Worm (Caenorhabditis elegans): Measurements from ENCODE around the gene srt-65.
A peak's percentile ranks its signal among the peaks of the same experiment; 100 is the strongest.

srt-65 gene

ce11 chrV:5172833-5173232 lies at the start of gene srt-65:
TSS of gene srt-65 (minus strand) at chrV:5172933.
- TF ChIP-seq alr-1 (tag; optimal IDR thresholded peaks at IDR 0.05; ENCODE audit: borderline replicate concordance) (no peak), snu-23 (GFP tag; optimal IDR thresholded peaks at IDR 0.05) (no peak)

DNA sequence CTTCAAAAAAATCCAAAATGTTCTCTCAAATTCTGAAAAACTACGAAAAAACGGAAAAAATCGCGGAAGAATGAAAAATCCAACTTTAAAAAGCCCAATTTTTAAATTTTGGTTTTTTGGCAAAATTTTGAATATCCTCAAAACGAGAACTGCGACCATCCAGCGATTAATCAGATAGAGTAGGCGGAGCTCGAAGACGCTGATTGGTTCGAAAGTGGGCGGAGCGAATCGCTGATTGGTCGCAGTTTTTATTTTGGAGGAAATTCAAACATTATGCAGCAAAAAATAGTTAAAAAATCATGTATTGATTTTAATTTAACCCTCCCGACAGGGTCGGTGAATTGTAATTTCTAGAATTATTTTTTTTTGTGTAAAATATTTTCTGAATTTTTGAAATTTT lies 40.9 kb upstream of the srt-65 start:
- TF ChIP-seq nhr-85 (tag): peak; percentile 27
- no peak for TF ChIP-seq efl-1 (optimal IDR thresholded peaks at IDR 0.05)
- peak in 1 of 2 experiments; percentile 16 for TF ChIP-seq efl-1 (GFP tag; optimal IDR thresholded peaks at IDR 0.05 in 1 of 2)
- TF ChIP-seq sptf-1 (tag; optimal IDR thresholded peaks at IDR 0.05): no peak
- TF ChIP-seq fkh-4 (tag; optimal IDR thresholded peaks at IDR 0.05; ENCODE audit: borderline replicate concordance): no peak
- no peak for TF ChIP-seq pax-3 (tag; optimal IDR thresholded peaks at IDR 0.05)

- TF ChIP-seq nhr-19 (GFP tag; conservative IDR thresholded peaks at IDR 0.05) (peak; percentile 73), isw-1 (GFP tag; IDR thresholded peaks at IDR 0.05) (peak; percentile 13), ceh-82 (tag; optimal IDR thresholded peaks at IDR 0.05) (peak; percentile 31 to 65 (median 51)), ceh-90 (tag; optimal IDR thresholded peaks at IDR 0.05) (no peak), ceh-88 (GFP tag; IDR thresholded peaks at IDR 0.05) (no peak), ztf-4 (tag; optimal IDR thresholded peaks at IDR 0.05) (no peak), dsc-1 (tag; optimal IDR thresholded peaks at IDR 0.05) (peak; percentile 75), rnt-1 (tag; optimal IDR thresholded peaks at IDR 0.05) (peak; percentile 66), nhr-77 (tag; optimal IDR thresholded peaks at IDR 0.05) (no peak), C16A3.4 (tag; optimal IDR thresholded peaks at IDR 0.05) (peak; percentile 60), Y116A8C.19 (tag; optimal IDR thresholded peaks at IDR 0.05; ENCODE audit: borderline replicate concordance) (no peak), mdl-1 (tag; optimal IDR thresholded peaks at IDR 0.05) (no peak), jun-1 (tag; optimal IDR thresholded peaks at IDR 0.05) (peak; percentile 19), sox-4 (tag; optimal IDR thresholded peaks at IDR 0.05) (no peak), nhr-237 (tag; optimal IDR thresholded peaks at IDR 0.05) (no peak), pax-3 (tag; optimal IDR thresholded peaks at IDR 0.05) (no peak), nhr-11 (tag; optimal IDR thresholded peaks at IDR 0.05) (peak; percentile 31), xbp-1 (tag; optimal IDR thresholded peaks at IDR 0.05) (peak; percentile 65), ceh-8 (GFP tag; optimal IDR thresholded peaks at IDR 0.05) (no peak), elt-2 (tag; optimal IDR thresholded peaks at IDR 0.05) (no peak), unc-98 (GFP tag; IDR thresholded peaks at IDR 0.05) (0 out of 2 replicates have a peak, but pooled peaks have one; percentile 7), fkh-8 (tag; optimal IDR thresholded peaks at IDR 0.05) (no peak), pqm-1 (tag; optimal IDR thresholded peaks at IDR 0.05) (no peak), swsn-7 (tag; optimal IDR thresholded peaks at IDR 0.05) (peak; percentile 63), C34B4.2 (tag; optimal IDR thresholded peaks at IDR 0.05) (no peak), nhr-71 (tag; optimal IDR thresholded peaks at IDR 0.05) (peak; percentile 87), vab-15 (tag; optimal IDR thresholded peaks at IDR 0.05) (no peak), unc-30 (tag; optimal IDR thresholded peaks at IDR 0.05) (no peak), lin-14 (GFP tag; optimal IDR thresholded peaks at IDR 0.05) (no peak), aly-2 (tag; optimal IDR thresholded peaks at IDR 0.05) (peak; percentile 41), nhr-76 (tag; optimal IDR thresholded peaks at IDR 0.05) (no peak), lin-39 (tag; optimal IDR thresholded peaks at IDR 0.05) (peak; percentile 52), nhr-28 (tag; optimal IDR thresholded peaks at IDR 0.05) (no peak), lin-35 (GFP tag; optimal IDR thresholded peaks at IDR 0.05) (peak; percentile 97 to 99), unc-86 (tag; optimal IDR thresholded peaks at IDR 0.05) (peak; percentile 65), lsy-2 (tag; optimal IDR thresholded peaks at IDR 0.05) (peak; percentile 74 to 77), nhr-20 (tag; optimal IDR thresholded peaks at IDR 0.05) (peak; percentile 80), egl-13 (tag; optimal IDR thresholded peaks at IDR 0.05) (no peak), zag-1 (tag; optimal IDR thresholded peaks at IDR 0.05) (no peak), C04F5.9 (tag; optimal IDR thresholded peaks at IDR 0.05) (no peak), hlh-4 (tag; optimal IDR thresholded peaks at IDR 0.05) (no peak), sup-37 (GFP tag; optimal IDR thresholded peaks at IDR 0.05) (no peak), nhr-12 (tag; optimal IDR thresholded peaks at IDR 0.05) (no peak), efl-3 (GFP tag; optimal IDR thresholded peaks at IDR 0.05) (no peak)
These were observed 31.4 kb upstream of the srt-65 start, which contains the start of gene ttc-37 for ce11 chrV:5204127-5204526. TSS of gene ttc-37 (plus strand) at chrV:5204475.
